Worm (Caenorhabditis elegans): ENCODE measurements around the gene ZK856.6.

DNA sequence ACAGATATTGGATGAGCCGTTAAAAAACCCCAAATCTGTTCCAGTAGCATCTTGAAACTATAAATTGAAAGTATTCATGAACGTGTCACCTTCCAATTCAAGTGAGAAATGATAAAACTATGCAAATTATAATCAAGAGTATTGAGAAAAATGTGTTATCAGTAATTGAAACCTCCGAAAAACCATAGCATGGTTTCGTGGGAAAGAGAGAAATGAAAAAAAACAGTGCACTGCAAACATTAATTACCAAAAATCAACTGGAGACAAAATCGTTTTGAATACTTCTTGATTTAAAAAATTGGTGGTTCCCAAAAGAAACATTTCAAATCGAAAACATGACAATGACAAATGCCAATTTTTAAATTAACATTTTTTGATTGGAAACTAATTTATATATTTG, 27.1 kb downstream of the ZK856.6 start, which contains the start of gene daf-36:
- TF ChIP-seq lin-39 (tag; optimal IDR thresholded peaks at IDR 0.05) (no peak), ceh-82 (tag; optimal IDR thresholded peaks at IDR 0.05) (no peak)

All from whole organism, L3 larva.